Fruit fly (Drosophila melanogaster): ENCODE measurements around the gene CG43218.

Gene CG43218

DNA sequence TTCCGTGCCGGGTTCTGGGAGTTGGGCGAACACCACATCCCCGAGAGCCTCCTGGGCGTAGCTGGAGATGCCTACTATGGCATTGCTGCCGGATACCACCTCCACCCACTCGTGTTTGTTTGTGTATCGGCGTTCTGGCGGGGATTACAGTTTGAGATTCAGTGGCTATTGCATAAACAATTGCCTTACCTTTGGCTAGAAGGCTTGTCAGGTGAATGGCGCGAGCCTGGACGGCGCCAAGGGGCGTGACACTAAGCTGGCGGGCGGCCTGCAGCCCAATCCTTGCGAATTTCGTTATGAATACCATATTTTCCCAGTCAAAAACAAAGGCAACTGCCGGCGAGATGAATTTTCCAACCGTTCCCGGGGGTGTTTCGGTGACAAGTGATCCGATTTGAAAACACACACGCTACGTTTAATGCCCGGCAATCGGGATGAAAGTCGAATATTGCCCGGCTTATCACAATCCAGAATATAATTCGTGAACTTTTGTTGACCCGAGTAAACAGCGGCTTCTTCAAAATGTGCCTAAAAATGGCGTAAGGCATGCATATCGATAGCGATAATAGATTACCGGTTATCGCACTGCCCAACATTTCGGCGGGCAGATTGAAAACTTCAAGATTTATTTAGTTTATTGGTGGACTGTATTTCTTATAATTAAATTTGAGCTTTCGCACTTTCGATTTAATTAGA, 23.3 kb downstream of the CG43218 start, which contains the start of gene ppl:
ppl (minus strand) TSS at position 511 of the 696 bp plus-strand sequence.
- TF ChIP-seq CG15710 (tag; optimal IDR thresholded peaks at IDR 0.05) = no peak
- no peak for TF ChIP-seq Snoo (tag; optimal IDR thresholded peaks at IDR 0.05)
- peak; percentile 77 for TF ChIP-seq EcR (GFP tag; optimal IDR thresholded peaks at IDR 0.05)

DNA sequence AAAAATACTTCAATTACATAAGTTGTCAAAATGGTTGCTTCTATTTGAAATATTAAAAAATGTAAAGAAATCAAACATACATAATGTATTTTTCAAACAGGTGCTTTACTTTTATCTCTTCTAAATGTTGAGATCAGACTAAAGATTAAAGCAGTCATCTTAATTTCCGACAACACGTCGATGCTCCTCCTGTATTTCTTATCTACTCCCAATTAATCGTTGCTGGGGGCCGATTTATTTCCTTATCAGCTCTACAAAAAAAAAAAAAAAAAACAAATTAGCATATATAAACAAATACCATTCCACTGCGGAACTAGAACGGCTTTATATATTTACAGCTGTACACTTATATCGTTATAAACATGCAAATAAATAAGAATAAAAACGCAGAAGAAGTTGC, 23.9 kb downstream of the CG43218 start:
- no peak for TF ChIP-seq rn (GFP tag; IDR thresholded peaks at IDR 0.05)

DNA sequence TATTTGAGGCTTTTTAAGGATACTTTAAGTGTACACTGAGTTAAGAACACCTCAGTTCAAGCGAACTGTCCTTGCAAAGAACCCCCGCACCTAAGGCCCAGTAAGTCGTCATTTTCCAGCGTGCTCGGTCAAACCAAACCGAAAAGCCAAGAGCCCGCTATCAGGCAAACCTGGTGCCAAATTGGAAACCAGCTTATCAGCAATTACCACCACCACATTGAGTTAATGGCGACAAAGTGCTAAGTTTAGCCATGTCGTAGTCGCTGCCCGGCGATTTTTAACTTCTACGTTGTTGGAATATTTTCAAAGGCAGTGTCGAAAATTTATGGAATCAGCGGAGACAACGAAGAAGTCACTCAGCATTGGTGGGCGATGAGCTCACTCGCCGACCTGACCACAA, 24.9 kb downstream of the CG43218 start:
- no peak for TF ChIP-seq CG34367 (tag; optimal IDR thresholded peaks at IDR 0.05)
- TF ChIP-seq gl (tag; optimal IDR thresholded peaks at IDR 0.05) = no peak
- no peak for TF ChIP-seq rn (GFP tag; IDR thresholded peaks at IDR 0.05)

dm6 chr3L:21283795-21284194, 26.0 kb downstream of the CG43218 start:
- TF ChIP-seq CG34367 (tag; optimal IDR thresholded peaks at IDR 0.05) = no peak
- TF ChIP-seq Ets98B (GFP tag; IDR thresholded peaks at IDR 0.05) = no peak
- TF ChIP-seq gl (tag; optimal IDR thresholded peaks at IDR 0.05) = no peak
- TF ChIP-seq CG14655 (GFP tag; optimal IDR thresholded peaks at IDR 0.05) = no peak

dm6 chr3L:21284720-21285638, 27.2 kb downstream of the CG43218 start:
- TF ChIP-seq CG32121 (GFP tag; IDR thresholded peaks at IDR 0.05) (no peak), CG34367 (tag; optimal IDR thresholded peaks at IDR 0.05) (no peak), CG10348 (GFP tag; IDR thresholded peaks at IDR 0.05) (no peak; the same call in 1 of the 2 replicates), Ets98B (GFP tag; IDR thresholded peaks at IDR 0.05) (no peak), CG17806 (tag; optimal IDR thresholded peaks at IDR 0.05) (no peak), D1 (tag; optimal IDR thresholded peaks at IDR 0.05) (no peak), CG8301 (tag; optimal IDR thresholded peaks at IDR 0.05) (no peak), Pif1A (GFP tag; optimal IDR thresholded peaks at IDR 0.05) (no peak), CG12605 (GFP tag; IDR thresholded peaks at IDR 0.05) (no peak), CG13204 (GFP tag; optimal IDR thresholded peaks at IDR 0.05) (no peak), CG9948 (tag; optimal IDR thresholded peaks at IDR 0.05) (no peak), CG14655 (GFP tag; optimal IDR thresholded peaks at IDR 0.05) (no peak), fd96Ca (GFP tag; IDR thresholded peaks at IDR 0.05) (no peak), Pif1B (GFP tag; optimal IDR thresholded peaks at IDR 0.05) (no peak), rn (GFP tag; IDR thresholded peaks at IDR 0.05) (no peak)

DNA sequence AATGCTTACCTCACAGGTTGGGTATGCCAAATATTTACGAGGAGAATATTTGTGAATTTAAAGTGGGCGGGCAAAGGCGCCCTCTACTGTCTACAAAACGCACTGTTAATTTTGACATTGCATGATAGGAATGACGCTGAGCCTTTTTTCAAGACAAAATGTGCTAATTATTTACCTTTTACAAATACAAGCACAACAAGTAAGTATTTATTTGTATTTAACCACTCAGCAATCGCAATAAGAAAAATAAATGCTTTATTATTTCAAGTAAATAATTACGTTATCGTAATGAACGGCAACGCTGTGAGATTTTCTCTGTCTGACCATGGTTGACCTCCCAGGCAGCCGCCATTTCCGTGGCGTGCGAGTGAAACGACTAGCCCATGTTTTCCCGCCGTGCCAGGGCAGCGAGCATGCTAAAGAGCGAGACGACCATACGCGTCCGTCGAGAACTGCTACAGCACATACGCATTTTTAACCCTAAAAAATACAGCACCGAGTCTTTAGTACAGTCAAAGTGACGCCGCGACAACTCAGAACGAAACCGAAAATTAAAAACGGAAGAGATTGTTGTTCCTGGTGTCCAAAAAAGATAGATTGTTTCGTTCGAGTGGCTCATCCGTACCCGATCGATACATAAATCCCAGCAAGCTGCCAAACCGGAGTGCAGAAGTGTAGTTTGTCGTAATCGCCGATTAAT, 28.0 kb downstream of the CG43218 start, which contains the start of the genes CG12974 and pzg:
CG12974 (minus strand) TSS at position 324 of the 700 bp plus-strand sequence.
pzg (plus strand) TSS at position 461 of the 700 bp plus-strand sequence.
- TF ChIP-seq CG14655 (GFP tag; optimal IDR thresholded peaks at IDR 0.05) = no peak
- peak; percentile 61 for TF ChIP-seq Snoo (tag; optimal IDR thresholded peaks at IDR 0.05)
- peak; percentile 78; the same call in 2 of the 3 replicates for TF ChIP-seq fd96Ca (GFP tag; IDR thresholded peaks at IDR 0.05)
- TF ChIP-seq CG12605 (GFP tag; IDR thresholded peaks at IDR 0.05) = no peak
- peak; percentile 40 for TF ChIP-seq gl (tag; optimal IDR thresholded peaks at IDR 0.05)
- TF ChIP-seq CG4496 (GFP tag; IDR thresholded peaks at IDR 0.05) = peak; percentile 81; the same call in 2 of the 3 replicates
- no peak for TF ChIP-seq CG10348 (GFP tag; IDR thresholded peaks at IDR 0.05)
- TF ChIP-seq CG8159 (tag; optimal IDR thresholded peaks at IDR 0.05) = peak; percentile 57
- TF ChIP-seq CG15710 (tag; optimal IDR thresholded peaks at IDR 0.05) = peak; percentile 56
- 0 out of 2 replicates have a peak, but pooled peaks have one; percentile 9 for TF ChIP-seq rn (GFP tag; IDR thresholded peaks at IDR 0.05)
- no peak for TF ChIP-seq CG17806 (tag; optimal IDR thresholded peaks at IDR 0.05)
- TF ChIP-seq EcR (GFP tag; optimal IDR thresholded peaks at IDR 0.05) = peak; percentile 61
- TF ChIP-seq CG32121 (GFP tag; IDR thresholded peaks at IDR 0.05) = peak; percentile 34; the same call in 1 of the 2 replicates
- TF ChIP-seq CG9948 (tag; optimal IDR thresholded peaks at IDR 0.05) = peak; percentile 38
- peak; percentile 55 for TF ChIP-seq CG34367 (tag; optimal IDR thresholded peaks at IDR 0.05)
- TF ChIP-seq Ets98B (GFP tag; IDR thresholded peaks at IDR 0.05) = peak; percentile 29; the same call in 1 of the 2 replicates

All from whole organism, pupa.